Fruit fly (Drosophila melanogaster): ENCODE results near the gene CG4074.

DNA sequence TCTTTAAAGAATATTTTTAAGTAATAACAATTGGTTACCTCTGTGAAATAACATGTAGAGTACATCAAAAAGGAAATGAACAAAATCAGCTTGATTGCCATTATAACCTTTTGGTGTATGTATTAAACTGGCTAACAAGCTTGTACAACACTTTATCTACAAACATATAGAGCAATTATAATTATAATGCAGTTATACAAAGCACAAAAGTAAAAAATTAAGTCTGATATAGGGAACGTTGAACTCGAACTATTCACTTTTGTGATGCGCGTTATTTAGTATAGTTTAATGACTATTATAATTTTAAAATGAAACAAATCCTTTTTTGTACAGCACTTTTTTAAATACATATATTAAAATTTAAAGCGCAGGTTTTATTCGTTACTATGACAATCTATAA lies 13.7 kb downstream of the CG4074 start, which contains the start of gene CG33912:
- TF ChIP-seq h (GFP tag; optimal IDR thresholded peaks at IDR 0.05) (no peak), Rel (GFP tag; optimal IDR thresholded peaks at IDR 0.05) (no peak), Rel (tag; optimal IDR thresholded peaks at IDR 0.05) (no peak), dsf (GFP tag; optimal IDR thresholded peaks at IDR 0.05; ENCODE audit: borderline replicate concordance) (no peak), Hr78 (GFP tag; optimal IDR thresholded peaks at IDR 0.05) (no peak), lola (GFP tag; optimal IDR thresholded peaks at IDR 0.05) (no peak), Dif (GFP tag; optimal IDR thresholded peaks at IDR 0.05; ENCODE audit: partially characterized antibody) (no peak), brk (GFP tag; optimal IDR thresholded peaks at IDR 0.05) (no peak), Abd-B (GFP tag; optimal IDR thresholded peaks at IDR 0.05) (no peak), usp (GFP tag; optimal IDR thresholded peaks at IDR 0.05) (no peak), tai (GFP tag; optimal IDR thresholded peaks at IDR 0.05) (no peak)

Measured in whole organism, wandering third instar larva.